Worm (Caenorhabditis elegans): ENCODE measurements around the gene T02B11.6.
"Not testable (repeated sequence)": the region's sequence is repeated elsewhere in the genome, so short reads cannot be mapped to it uniquely, and the experiment has no call there.

DNA sequence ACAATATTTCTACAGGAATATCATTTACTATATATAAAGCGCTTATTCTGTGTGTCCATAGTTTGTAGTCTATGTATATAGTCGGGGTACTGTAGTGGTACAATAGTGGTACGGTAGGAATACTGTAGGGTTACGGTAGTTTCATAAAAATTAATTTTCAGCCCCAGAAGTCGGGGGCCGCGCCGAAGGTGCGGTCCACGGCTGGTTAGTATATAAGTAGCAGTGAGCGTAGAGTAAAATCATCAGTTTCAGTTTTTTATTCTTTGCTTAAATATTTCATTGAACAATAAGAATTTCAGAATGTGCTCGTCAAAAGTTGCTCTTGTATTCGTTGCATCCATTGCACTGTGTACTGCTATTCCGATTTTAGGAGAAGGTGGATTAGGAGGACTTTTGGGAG lies 1.7 kb upstream of the T02B11.6 start, which contains the start of gene srlf-22:
- TF ChIP-seq lin-13 (GFP tag; optimal IDR thresholded peaks at IDR 0.05); nhr-11 (tag; optimal IDR thresholded peaks at IDR 0.05); egl-43 (GFP tag; IDR thresholded peaks at IDR 0.05); mdt-29 (GFP tag; IDR thresholded peaks at IDR 0.05); fkh-10 (GFP tag; optimal IDR thresholded peaks at IDR 0.05); ZK337.2 (GFP tag; IDR thresholded peaks at IDR 0.05); ceh-82 (tag; optimal IDR thresholded peaks at IDR 0.05); aly-2 (tag; optimal IDR thresholded peaks at IDR 0.05); F10B5.3 (tag; optimal IDR thresholded peaks at IDR 0.05); dpl-1 (GFP tag; optimal IDR thresholded peaks at IDR 0.05); nhr-77 (tag; optimal IDR thresholded peaks at IDR 0.05): not testable (repeated sequence)
